Worm (Caenorhabditis elegans): Measurements from ENCODE around the gene srg-44.

The srg-44 gene

ce11 chrV:17307926-17308325 lies 20.7 kb upstream of the srg-44 start:
- no peak for TF ChIP-seq pha-2 (tag; optimal IDR thresholded peaks at IDR 0.05)
- no peak for TF ChIP-seq npax-4 (tag; optimal IDR thresholded peaks at IDR 0.05)
- TF ChIP-seq ceh-6 (GFP tag; optimal IDR thresholded peaks at IDR 0.05) = no peak
- TF ChIP-seq ceh-2 (tag; optimal IDR thresholded peaks at IDR 0.05) = no peak
- TF ChIP-seq C38D4.7 (GFP tag; optimal IDR thresholded peaks at IDR 0.05) = no peak
- TF ChIP-seq tbx-2 (tag; optimal IDR thresholded peaks at IDR 0.05) = no peak

DNA sequence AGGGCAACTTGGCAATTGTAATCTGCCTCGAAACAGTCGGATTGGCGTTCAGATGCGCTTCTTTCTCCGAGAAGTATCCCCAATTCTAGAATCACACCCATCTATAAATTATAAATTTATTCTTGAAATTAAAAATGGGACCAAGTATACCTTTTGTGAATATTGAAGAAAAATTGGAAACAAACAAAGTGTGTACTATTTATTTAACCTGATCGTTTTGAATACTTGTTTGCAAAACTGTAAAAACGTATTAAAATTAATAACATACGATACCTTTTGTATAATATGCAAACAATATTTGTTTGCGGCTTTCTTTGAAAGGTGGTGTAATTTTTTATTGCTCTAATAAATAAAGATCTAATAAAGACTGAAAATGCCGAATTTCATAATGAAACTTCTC lies 16.2 kb upstream of the srg-44 start, which contains the start of gene Y61B8B.3:
Gene Y61B8B.3 (minus strand): TSS at position 101 of the 400 bp plus-strand sequence.
- TF ChIP-seq unc-3 (GFP tag; conservative IDR thresholded peaks at IDR 0.05) (no peak), unc-3 (tag; optimal IDR thresholded peaks at IDR 0.05) (no peak), sox-4 (tag; optimal IDR thresholded peaks at IDR 0.05) (no peak), pros-1 (tag; optimal IDR thresholded peaks at IDR 0.05) (no peak), hlh-6 (tag; optimal IDR thresholded peaks at IDR 0.05) (no peak), unc-86 (tag; optimal IDR thresholded peaks at IDR 0.05) (no peak), F13H6.1 (tag; optimal IDR thresholded peaks at IDR 0.05) (no peak), tbx-2 (tag; optimal IDR thresholded peaks at IDR 0.05) (no peak), ceh-30 (tag; optimal IDR thresholded peaks at IDR 0.05) (no peak)

ce11 chrV:17315063-17315462 lies 13.5 kb upstream of the srg-44 start, which contains the start of gene F31E9.6:
F31E9.6 (minus strand) TSS chrV:17315153.
- TF ChIP-seq eyg-1 (tag; optimal IDR thresholded peaks at IDR 0.05) (no peak), hlh-15 (tag; optimal IDR thresholded peaks at IDR 0.05) (no peak), unc-55 (GFP tag; optimal IDR thresholded peaks at IDR 0.05) (no peak), T23F11.4 (GFP tag; optimal IDR thresholded peaks at IDR 0.05) (no peak), ceh-48 (tag; optimal IDR thresholded peaks at IDR 0.05) (no peak), elt-2 (tag; optimal IDR thresholded peaks at IDR 0.05) (no peak), K02D7.2 (tag; optimal IDR thresholded peaks at IDR 0.05) (no peak), nhr-11 (tag; optimal IDR thresholded peaks at IDR 0.05) (no peak), hlh-13 (GFP tag; optimal IDR thresholded peaks at IDR 0.05) (no peak), mec-3 (tag; optimal IDR thresholded peaks at IDR 0.05; ENCODE audit: borderline replicate concordance) (no peak), pros-1 (tag; optimal IDR thresholded peaks at IDR 0.05) (no peak), ets-4 (tag; optimal IDR thresholded peaks at IDR 0.05) (no peak), K09A11.1 (tag; optimal IDR thresholded peaks at IDR 0.05; ENCODE audit: insufficient read depth) (no peak), pag-3 (tag; optimal IDR thresholded peaks at IDR 0.05; ENCODE audit: borderline replicate concordance) (no peak), dmd-4 (tag; optimal IDR thresholded peaks at IDR 0.05; ENCODE audit: borderline replicate concordance) (no peak)

DNA sequence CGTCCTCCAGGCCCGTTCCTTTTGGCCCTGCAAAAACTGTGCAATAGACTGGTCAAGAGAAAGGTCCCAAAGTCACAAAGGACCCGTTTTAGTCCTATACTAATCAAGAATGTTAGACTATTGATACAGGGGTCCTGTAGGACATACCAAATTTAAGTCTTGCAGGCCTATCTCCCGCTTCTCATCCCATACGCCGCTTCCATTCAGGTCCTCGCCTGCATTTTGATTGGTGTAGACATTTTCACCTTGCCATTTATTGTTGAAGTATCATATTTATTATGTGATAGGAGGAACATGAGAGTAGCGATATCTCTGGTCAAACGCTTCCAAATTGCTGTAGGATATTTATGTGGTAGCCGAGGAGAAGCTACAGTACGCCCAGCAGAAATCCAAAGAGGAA lies 11.3 kb upstream of the srg-44 start:
- no peak for TF ChIP-seq ceh-14 (tag; optimal IDR thresholded peaks at IDR 0.05)
- no peak for TF ChIP-seq ceh-48 (tag; optimal IDR thresholded peaks at IDR 0.05)
- TF ChIP-seq syd-9 (tag; optimal IDR thresholded peaks at IDR 0.05) = no peak
- no peak for TF ChIP-seq pqm-1 (tag; optimal IDR thresholded peaks at IDR 0.05)
- TF ChIP-seq nhr-232 (tag; optimal IDR thresholded peaks at IDR 0.05) = no peak
- no peak for TF ChIP-seq ceh-31 (tag; optimal IDR thresholded peaks at IDR 0.05)
- no peak for TF ChIP-seq gmeb-2 (tag; optimal IDR thresholded peaks at IDR 0.05)
- no peak for TF ChIP-seq hlh-13 (GFP tag; optimal IDR thresholded peaks at IDR 0.05)
- TF ChIP-seq pha-2 (tag; optimal IDR thresholded peaks at IDR 0.05) = no peak
- TF ChIP-seq ref-2 (tag; optimal IDR thresholded peaks at IDR 0.05) = no peak
- no peak for TF ChIP-seq C38D4.7 (GFP tag; optimal IDR thresholded peaks at IDR 0.05)
- TF ChIP-seq nfya-1 (tag; optimal IDR thresholded peaks at IDR 0.05) = no peak
- TF ChIP-seq madf-2 (tag; optimal IDR thresholded peaks at IDR 0.05) = no peak
- no peak for TF ChIP-seq sox-4 (tag; optimal IDR thresholded peaks at IDR 0.05)

Measured in whole organism, late embryonic.